Fruit fly (Drosophila melanogaster): ENCODE measurements around the gene CG32772.
A peak's percentile ranks its signal among the peaks of the same experiment; 100 is the strongest.

Gene CG32772

DNA sequence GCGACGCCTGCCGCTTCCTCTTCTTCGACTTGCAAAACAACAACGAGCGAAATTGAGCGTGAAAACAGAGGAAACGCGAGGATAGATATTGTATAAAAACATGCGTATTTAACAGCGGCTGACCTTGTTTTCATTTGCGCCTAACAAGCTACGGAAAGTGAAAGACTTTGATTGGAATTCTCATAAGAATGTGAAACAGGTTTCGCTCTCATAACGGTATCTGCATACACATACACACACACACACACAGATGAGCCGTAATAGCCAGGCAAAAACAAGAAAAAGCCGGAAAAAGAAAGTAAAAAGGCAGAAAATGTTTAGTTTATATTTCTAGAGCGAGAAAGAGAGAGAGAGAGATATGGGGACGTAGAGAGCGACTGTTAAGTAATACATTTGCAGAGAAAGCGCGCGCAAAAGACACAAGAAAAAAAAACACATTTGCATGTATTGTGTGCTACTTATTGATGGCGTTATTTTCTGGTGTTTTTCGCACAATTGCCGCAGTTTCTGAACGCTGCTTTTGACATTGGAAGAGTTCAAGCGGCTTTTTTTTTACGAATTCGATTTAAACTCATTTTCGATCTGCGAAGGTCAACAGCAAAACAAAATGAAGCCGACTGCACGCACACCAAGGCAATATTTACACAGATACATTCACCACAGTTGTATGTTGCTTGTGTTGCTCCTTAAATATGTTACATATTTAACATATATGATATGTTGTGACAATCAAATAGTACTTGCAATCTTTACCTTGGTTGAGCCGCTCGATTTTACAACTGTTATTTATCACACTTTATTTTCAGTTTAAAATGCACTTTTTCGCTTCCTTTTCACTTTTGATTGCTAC, 28.5 kb downstream of the CG32772 start:
- TF ChIP-seq rgr (GFP tag; optimal IDR thresholded peaks at IDR 0.05) (peak; percentile 29), Dfd (GFP tag; optimal IDR thresholded peaks at IDR 0.05) (no peak), psq (GFP tag; optimal IDR thresholded peaks at IDR 0.05) (peak; percentile 46), usp (GFP tag; optimal IDR thresholded peaks at IDR 0.05) (no peak), lola (GFP tag; optimal IDR thresholded peaks at IDR 0.05) (no peak)

DNA sequence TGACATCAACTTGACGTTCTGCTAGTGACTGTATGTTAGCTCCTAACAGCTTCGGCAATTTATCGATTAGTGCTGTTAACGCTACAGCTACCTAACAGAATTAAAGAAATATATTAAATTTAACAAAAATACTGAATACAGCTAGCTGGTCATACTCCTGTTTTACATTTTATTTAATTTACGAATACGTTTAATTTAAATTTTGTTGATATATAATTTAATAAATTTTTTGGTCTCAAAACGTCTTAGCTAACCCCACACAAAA, 29.1 kb downstream of the CG32772 start, which contains the start of gene CG44774:
TSS of gene CG44774 (minus strand) at position 34 of the 265 bp plus-strand sequence.
- no peak for TF ChIP-seq GATAd (GFP tag; optimal IDR thresholded peaks at IDR 0.05)
- TF ChIP-seq sv (GFP tag; optimal IDR thresholded peaks at IDR 0.05) = no peak
- TF ChIP-seq dl (GFP tag; optimal IDR thresholded peaks at IDR 0.05; ENCODE audit: insufficient read depth in 1 of 2, partially characterized antibody in 2 of 2) = no peak
- no peak for TF ChIP-seq N (GFP tag; optimal IDR thresholded peaks at IDR 0.05)
- no peak for TF ChIP-seq ey (GFP tag; optimal IDR thresholded peaks at IDR 0.05)
- TF ChIP-seq usp (GFP tag; optimal IDR thresholded peaks at IDR 0.05) = no peak
- no peak for TF ChIP-seq pan (optimal IDR thresholded peaks at IDR 0.05)
- TF ChIP-seq Vsx2 (GFP tag; optimal IDR thresholded peaks at IDR 0.05; ENCODE audit: partially characterized antibody) = no peak
- TF ChIP-seq Jra (GFP tag; optimal IDR thresholded peaks at IDR 0.05) = no peak
- TF ChIP-seq Dfd (GFP tag; optimal IDR thresholded peaks at IDR 0.05) = no peak
- TF ChIP-seq h (GFP tag; optimal IDR thresholded peaks at IDR 0.05) = no peak
- TF ChIP-seq CG9705 (GFP tag; optimal IDR thresholded peaks at IDR 0.05) = no peak
- no peak for TF ChIP-seq psq (GFP tag; optimal IDR thresholded peaks at IDR 0.05)
- TF ChIP-seq foxo (GFP tag; optimal IDR thresholded peaks at IDR 0.05) = no peak
- TF ChIP-seq Hnf4 (GFP tag; optimal IDR thresholded peaks at IDR 0.05) = no peak
- TF ChIP-seq lola (GFP tag; optimal IDR thresholded peaks at IDR 0.05) = no peak
- no peak for TF ChIP-seq br (GFP tag; optimal IDR thresholded peaks at IDR 0.05)

DNA sequence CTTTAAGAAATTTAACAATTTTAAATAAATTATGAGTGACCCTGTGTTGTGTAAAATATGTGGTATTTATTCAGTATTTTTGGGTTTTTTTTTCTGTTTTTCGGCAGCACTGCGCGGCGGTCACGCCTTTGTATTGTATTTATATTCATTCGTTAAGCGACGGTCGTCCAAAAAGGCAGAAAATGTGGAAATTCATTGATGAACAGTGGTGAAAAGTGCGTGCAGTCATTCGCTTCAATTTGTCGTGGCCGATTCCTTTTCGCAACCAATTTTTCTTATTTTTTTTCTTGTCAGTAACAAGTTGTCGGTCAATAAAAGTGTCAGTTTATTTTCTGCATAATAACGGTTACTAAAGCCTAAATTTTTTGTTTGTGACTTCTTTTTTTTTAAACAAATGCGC, 30.1 kb downstream of the CG32772 start, which contains the start of gene Ptp4E:
TSS of gene Ptp4E (plus strand) at position 143 of the 400 bp plus-strand sequence.
- TF ChIP-seq tai (GFP tag; optimal IDR thresholded peaks at IDR 0.05) = peak; percentile 38
- TF ChIP-seq Rel (GFP tag; optimal IDR thresholded peaks at IDR 0.05) = no peak
- no peak for TF ChIP-seq Rel (tag; optimal IDR thresholded peaks at IDR 0.05)
- TF ChIP-seq Vsx2 (GFP tag; optimal IDR thresholded peaks at IDR 0.05; ENCODE audit: partially characterized antibody) = no peak
- peak; percentile 27 for TF ChIP-seq sage (GFP tag; optimal IDR thresholded peaks at IDR 0.05)
- no peak for TF ChIP-seq ey (GFP tag; optimal IDR thresholded peaks at IDR 0.05)
- no peak for TF ChIP-seq Mio (GFP tag; optimal IDR thresholded peaks at IDR 0.05)
- peak; percentile 10 for TF ChIP-seq Dif (GFP tag; optimal IDR thresholded peaks at IDR 0.05; ENCODE audit: partially characterized antibody)
- no peak for TF ChIP-seq CG32264 (GFP tag; optimal IDR thresholded peaks at IDR 0.05)
- no peak for TF ChIP-seq HLH106 (tag; optimal IDR thresholded peaks at IDR 0.05)
- TF ChIP-seq CG9705 (GFP tag; optimal IDR thresholded peaks at IDR 0.05) = no peak
- no peak for TF ChIP-seq dl (GFP tag; optimal IDR thresholded peaks at IDR 0.05; ENCODE audit: insufficient read depth in 1 of 2, partially characterized antibody in 2 of 2)
- TF ChIP-seq N (GFP tag; optimal IDR thresholded peaks at IDR 0.05) = no peak
- TF ChIP-seq brk (GFP tag; optimal IDR thresholded peaks at IDR 0.05) = no peak
- TF ChIP-seq lola (GFP tag; optimal IDR thresholded peaks at IDR 0.05) = no peak
- peak; percentile 16 for TF ChIP-seq Hnf4 (GFP tag; optimal IDR thresholded peaks at IDR 0.05)
- no peak for TF ChIP-seq dsf (GFP tag; optimal IDR thresholded peaks at IDR 0.05; ENCODE audit: borderline replicate concordance)
- TF ChIP-seq woc (GFP tag; optimal IDR thresholded peaks at IDR 0.05) = peak; percentile 25
- TF ChIP-seq foxo (GFP tag; optimal IDR thresholded peaks at IDR 0.05) = peak in 1 of 2 experiments; percentile 15
- no peak for TF ChIP-seq Myc (optimal IDR thresholded peaks at IDR 0.05)
- TF ChIP-seq fru (GFP tag; optimal IDR thresholded peaks at IDR 0.05) = no peak
- TF ChIP-seq Dfd (GFP tag; optimal IDR thresholded peaks at IDR 0.05) = no peak
- no peak for TF ChIP-seq h (GFP tag; optimal IDR thresholded peaks at IDR 0.05)
- no peak for TF ChIP-seq br (GFP tag; optimal IDR thresholded peaks at IDR 0.05)
- no peak for TF ChIP-seq pan (optimal IDR thresholded peaks at IDR 0.05)
- no peak for TF ChIP-seq Hr78 (GFP tag; optimal IDR thresholded peaks at IDR 0.05)
- TF ChIP-seq psq (GFP tag; optimal IDR thresholded peaks at IDR 0.05) = no peak
- no peak for TF ChIP-seq Abd-B (GFP tag; optimal IDR thresholded peaks at IDR 0.05)
- TF ChIP-seq usp (GFP tag; optimal IDR thresholded peaks at IDR 0.05) = no peak
- TF ChIP-seq sv (GFP tag; optimal IDR thresholded peaks at IDR 0.05) = no peak
- TF ChIP-seq rgr (GFP tag; optimal IDR thresholded peaks at IDR 0.05) = no peak
- no peak for TF ChIP-seq GATAd (GFP tag; optimal IDR thresholded peaks at IDR 0.05)
- no peak for TF ChIP-seq OdsH (GFP tag; optimal IDR thresholded peaks at IDR 0.05)

Data from whole organism, wandering third instar larva.